Fruit fly (Drosophila melanogaster) whole organism, prepupa: ENCODE results near the gene LysRS.

Source experiments
- Blimp-1 ChIP-seq: fragments of 200-800 bp; sonication (Bioruptor generic); optimal IDR thresholded peaks from 3 replicates; lab custom pipeline; 2017; ENCODE audit warnings: missing biosample characterization, missing genetic modification characterization, mild to moderate bottlenecking, moderate library complexity, missing genetic modification reagents
- CG10631 ChIP-seq: fragments of 200-800 bp; sonication (Bioruptor generic); optimal IDR thresholded peaks from 2 replicates; lab custom pipeline; 2016; ENCODE audit warnings: missing biosample characterization, missing genetic modification characterization
- CG10669 ChIP-seq: fragments of 200-800 bp; sonication (Bioruptor generic); optimal IDR thresholded peaks from 3 replicates; lab custom pipeline; 2018; ENCODE audit warnings: missing biosample characterization, mild to moderate bottlenecking, missing genetic modification characterization, moderate library complexity
- CG11294 ChIP-seq: fragments of 200-800 bp; sonication (Bioruptor generic); IDR thresholded peaks from 2 replicates; pipeline ENCODE4 v1.3.6; 2022; ENCODE audit warnings: missing biosample characterization, missing genetic modification characterization
- CG11762 ChIP-seq: fragments of 200-800 bp; sonication (Bioruptor generic); optimal IDR thresholded peaks from 3 replicates; lab custom pipeline; 2016; ENCODE audit warnings: missing biosample characterization, missing genetic modification characterization; ENCODE audit not compliant: insufficient read depth
- CG11902 ChIP-seq: fragments of 200-800 bp; sonication (Bioruptor generic); optimal IDR thresholded peaks from 3 replicates; lab custom pipeline; 2016; ENCODE audit warnings: missing biosample characterization, missing genetic modification characterization
- CG15336 ChIP-seq: fragments of 200-800 bp; sonication (Bioruptor generic); IDR thresholded peaks from 2 replicates; pipeline ENCODE4 v1.3.6; 2022; ENCODE audit warnings: missing biosample characterization, missing genetic modification characterization
- CG1621 ChIP-seq: fragments of 200-800 bp; sonication (Bioruptor generic); optimal IDR thresholded peaks from 3 replicates; lab custom pipeline; 2018; ENCODE audit warnings: missing biosample characterization, mild to moderate bottlenecking, missing genetic modification characterization
- CG16779 ChIP-seq: fragments of 200-800 bp; sonication (Bioruptor generic); optimal IDR thresholded peaks from 3 replicates; lab custom pipeline; 2017; ENCODE audit warnings: missing biosample characterization, mild to moderate bottlenecking, missing genetic modification characterization
- CG3032 ChIP-seq: fragments of 200-800 bp; optimal IDR thresholded peaks from 2 replicates; lab custom pipeline; 2019; ENCODE audit warnings: missing biosample characterization, mild to moderate bottlenecking, missing genetic modification characterization, moderate library complexity
- CG31627 ChIP-seq: fragments of 200-800 bp; sonication (Bioruptor generic); optimal IDR thresholded peaks from 3 replicates; lab custom pipeline; 2016; ENCODE audit warnings: missing biosample characterization, missing genetic modification characterization
- CG32006 ChIP-seq: fragments of 200-800 bp; sonication (Bioruptor generic); optimal IDR thresholded peaks from 3 replicates; lab custom pipeline; 2017; ENCODE audit warnings: missing biosample characterization, mild to moderate bottlenecking, missing genetic modification characterization
- CG34406 ChIP-seq: fragments of 200-800 bp; sonication (Bioruptor generic); optimal IDR thresholded peaks from 3 replicates; lab custom pipeline; 2016; ENCODE audit warnings: missing biosample characterization, missing genetic modification characterization
- CG4318 ChIP-seq: fragments of 200-800 bp; sonication (Bioruptor generic); optimal IDR thresholded peaks from 3 replicates; lab custom pipeline; 2017; ENCODE audit warnings: missing biosample characterization, mild to moderate bottlenecking, missing genetic modification characterization
- CG6276 ChIP-seq: fragments of 200-800 bp; sonication (Bioruptor generic); optimal IDR thresholded peaks from 2 replicates; lab custom pipeline; 2017; ENCODE audit warnings: missing biosample characterization, mild to moderate bottlenecking, missing genetic modification characterization
- CG6792 ChIP-seq: fragments of 200-800 bp; sonication (Bioruptor generic); optimal IDR thresholded peaks from 3 replicates; lab custom pipeline; 2016; ENCODE audit warnings: missing biosample characterization, missing genetic modification characterization
- CG6854 ChIP-seq: fragments of 200-800 bp; sonication (Bioruptor generic); optimal IDR thresholded peaks from 2 replicates; lab custom pipeline; 2017; ENCODE audit warnings: missing biosample characterization, mild to moderate bottlenecking, missing genetic modification characterization
- CG7368 ChIP-seq: fragments of 200-800 bp; sonication (Bioruptor generic); optimal IDR thresholded peaks from 3 replicates; lab custom pipeline; 2016; ENCODE audit warnings: missing biosample characterization, missing genetic modification characterization
- CG8119 ChIP-seq: fragments of 200-800 bp; sonication (Bioruptor generic); IDR thresholded peaks from 3 replicates; pipeline ENCODE4 v1.3.6; 2022; ENCODE audit warnings: missing biosample characterization, missing genetic modification characterization
- CG8319 ChIP-seq: fragments of 200-800 bp; sonication (Bioruptor generic); optimal IDR thresholded peaks from 3 replicates; lab custom pipeline; 2016; ENCODE audit warnings: missing biosample characterization, missing genetic modification characterization
- Eip78C ChIP-seq: fragments of 200-800 bp; sonication (Bioruptor generic); peaks from one replicate; lab custom pipeline; 2016; ENCODE audit warnings: missing biosample characterization, missing genetic modification characterization
- Eip93F ChIP-seq: fragments of 200-800 bp; sonication (Bioruptor generic); optimal IDR thresholded peaks from 2 replicates; lab custom pipeline; 2016; ENCODE audit warnings: missing biosample characterization, mild to moderate bottlenecking, missing genetic modification characterization
- Ets96B ChIP-seq: fragments of 200-800 bp; optimal IDR thresholded peaks from 2 replicates; lab custom pipeline; 2019; ENCODE audit warnings: missing biosample characterization, mild to moderate bottlenecking, missing genetic modification characterization, moderate library complexity
- Gug ChIP-seq: fragments of 200-800 bp; sonication (Bioruptor generic); IDR thresholded peaks from 2 replicates; pipeline ENCODE4 v1.3.6; 2022; ENCODE audit warnings: missing biosample characterization, missing genetic modification characterization
- Hr38 ChIP-seq: sonication (Bioruptor generic); optimal IDR thresholded peaks from 2 replicates; lab custom pipeline; 2016; ENCODE audit warnings: missing biosample characterization, missing genetic modification characterization
- Hr39 ChIP-seq: fragments of 200-800 bp; sonication (Bioruptor generic); optimal IDR thresholded peaks from 2 replicates; lab custom pipeline; 2016; ENCODE audit warnings: missing biosample characterization, missing genetic modification characterization
- Hr4 ChIP-seq: fragments of 200-800 bp; sonication (Bioruptor generic); optimal IDR thresholded peaks from 3 replicates; lab custom pipeline; 2016; ENCODE audit warnings: missing biosample characterization, missing genetic modification characterization
- Lpt ChIP-seq: fragments of 200-800 bp; sonication (Bioruptor generic); optimal IDR thresholded peaks from 3 replicates; lab custom pipeline; 2016; ENCODE audit warnings: missing biosample characterization, missing genetic modification characterization
- Met ChIP-seq: fragments of 200-800 bp; sonication (Bioruptor generic); optimal IDR thresholded peaks from 3 replicates; lab custom pipeline; 2016; ENCODE audit warnings: missing biosample characterization, missing genetic modification characterization
- Smox ChIP-seq: fragments of 200-800 bp; sonication (Bioruptor generic); optimal IDR thresholded peaks from 3 replicates; lab custom pipeline; 2016; ENCODE audit warnings: missing biosample characterization, missing genetic modification characterization
- Sox102F ChIP-seq: fragments of 200-800 bp; sonication (Bioruptor generic); optimal IDR thresholded peaks from 2 replicates; lab custom pipeline; 2016; ENCODE audit warnings: missing biosample characterization, mild to moderate bottlenecking, missing genetic modification characterization
- Sox15 ChIP-seq: fragments of 200-800 bp; sonication (Bioruptor generic); optimal IDR thresholded peaks from 3 replicates; lab custom pipeline; 2016; ENCODE audit warnings: missing biosample characterization, missing genetic modification characterization
- achi ChIP-seq: fragments of 200-800 bp; sonication (Bioruptor generic); optimal IDR thresholded peaks from 3 replicates; lab custom pipeline; 2016; ENCODE audit warnings: missing biosample characterization, missing genetic modification characterization
- acj6 ChIP-seq: fragments of 200-800 bp; sonication (Bioruptor generic); optimal IDR thresholded peaks from 3 replicates; lab custom pipeline; 2016; ENCODE audit warnings: missing biosample characterization, missing genetic modification characterization
- cyc ChIP-seq: fragments of 200-800 bp; sonication (Bioruptor generic); optimal IDR thresholded peaks from 3 replicates; lab custom pipeline; 2016; ENCODE audit warnings: missing biosample characterization, missing genetic modification characterization
- dac ChIP-seq: fragments of 200-800 bp; sonication (Bioruptor generic); optimal IDR thresholded peaks from 2 replicates; lab custom pipeline; 2017; ENCODE audit warnings: missing biosample characterization, mild to moderate bottlenecking, missing genetic modification characterization
- dsx ChIP-seq: fragments of 200-800 bp; optimal IDR thresholded peaks from 3 replicates; lab custom pipeline; 2019; ENCODE audit warnings: missing biosample characterization, mild to moderate bottlenecking, missing genetic modification characterization, moderate library complexity; ENCODE audit not compliant: poor library complexity, severe bottlenecking
- eg ChIP-seq: fragments of 200-800 bp; sonication (Bioruptor generic); IDR thresholded peaks from 3 replicates; pipeline ENCODE4 v1.3.6; 2022; ENCODE audit warnings: missing biosample characterization, missing genetic modification characterization
- esn ChIP-seq: fragments of 200-800 bp; sonication (Bioruptor generic); optimal IDR thresholded peaks from 2 replicates; lab custom pipeline; 2016; ENCODE audit warnings: missing biosample characterization, mild to moderate bottlenecking, missing genetic modification characterization, moderate library complexity
- fd59A ChIP-seq: fragments of 200-800 bp; sonication (Bioruptor generic); optimal IDR thresholded peaks from 2 replicates; lab custom pipeline; 2017; ENCODE audit warnings: missing biosample characterization, mild to moderate bottlenecking, missing genetic modification characterization, missing genetic modification reagents
- fd85E ChIP-seq: fragments of 200-800 bp; sonication (Bioruptor generic); optimal IDR thresholded peaks from 3 replicates; lab custom pipeline; 2016; ENCODE audit warnings: missing biosample characterization, missing genetic modification characterization
- lz ChIP-seq: fragments of 200-800 bp; sonication (Bioruptor generic); optimal IDR thresholded peaks from 3 replicates; lab custom pipeline; 2016; ENCODE audit warnings: missing biosample characterization, missing genetic modification characterization
- net ChIP-seq: fragments of 200-800 bp; sonication (Bioruptor generic); optimal IDR thresholded peaks from 3 replicates; lab custom pipeline; 2016; ENCODE audit warnings: missing biosample characterization, missing genetic modification characterization
- pdm3 ChIP-seq: fragments of 200-800 bp; sonication (Bioruptor generic); optimal IDR thresholded peaks from 3 replicates; lab custom pipeline; 2016; ENCODE audit warnings: missing biosample characterization, missing genetic modification characterization
- topi ChIP-seq: fragments of 200-800 bp; sonication (Bioruptor generic); optimal IDR thresholded peaks from 3 replicates; lab custom pipeline; 2016; ENCODE audit warnings: missing biosample characterization, missing genetic modification characterization
- vri ChIP-seq: fragments of 200-800 bp; sonication (Bioruptor generic); optimal IDR thresholded peaks from 3 replicates; lab custom pipeline; 2016; ENCODE audit warnings: missing biosample characterization, mild to moderate bottlenecking, missing genetic modification characterization

LysRS gene

dm6 chrX:9608727-9609419 lies at the start of gene LysRS, which contains the start of gene Hecw:
LysRS (minus strand) TSS chrX:9608884.
Hecw (plus strand) TSS chrX:9608946.
- TF ChIP-seq Gug (no peak), CG7368 (GFP tag; lab: Kevin White, UChicago) (no peak), CG31627 (GFP tag; lab: Kevin White, UChicago) (peak; percentile 7), CG11902 (GFP tag; lab: Kevin White, UChicago) (no peak), net (GFP tag; lab: Kevin White, UChicago) (no peak), lz (GFP tag; lab: Kevin White, UChicago) (no peak), Hr39 (GFP tag; lab: Kevin White, UChicago) (no peak), eg (GFP tag; lab: Robert Waterston, UW) (no peak), Blimp-1 (no peak), dsx (GFP tag; lab: Kevin White, UChicago) (no peak), CG32006 (GFP tag; lab: Kevin White, UChicago) (no peak), CG6854 (no peak), CG6792 (no peak), topi (GFP tag; lab: Kevin White, UChicago) (no peak), esn (peak; percentile 2), CG8319 (GFP tag; lab: Kevin White, UChicago) (no peak), Sox102F (no peak), CG3032 (no peak), CG15336 (GFP tag; lab: Robert Waterston, UW) (peak; percentile 36; the same call in 1 of the 2 replicates), CG11762 (GFP tag; lab: Kevin White, UChicago) (no peak), CG11294 (GFP tag; lab: Robert Waterston, UW) (no peak), Lpt (no peak), Hr38 (GFP tag; lab: Kevin White, UChicago) (no peak), Eip78C (GFP tag; lab: Kevin White, UChicago) (peak; percentile 40), CG16779 (tag; lab: Kevin White, UChicago) (no peak)

dm6 chrX:9658095-9658838 lies 49.6 kb upstream of the LysRS start:
- TF ChIP-seq fd59A (GFP tag; lab: Kevin White, UChicago) = no peak
- TF ChIP-seq Eip78C (GFP tag; lab: Kevin White, UChicago) = peak; percentile 70
- peak; percentile 30 for TF ChIP-seq topi (GFP tag; lab: Kevin White, UChicago)
- TF ChIP-seq CG4318 (GFP tag; lab: Kevin White, UChicago) = no peak
- TF ChIP-seq Ets96B (tag; lab: Kevin White, UChicago) = no peak
- TF ChIP-seq Gug = no peak
- peak; percentile 40 for TF ChIP-seq CG6276 (GFP tag; lab: Kevin White, UChicago)
- TF ChIP-seq lz (GFP tag; lab: Kevin White, UChicago) = peak; percentile 35
- peak; percentile 4 for TF ChIP-seq achi (GFP tag; lab: Kevin White, UChicago)
- no peak for TF ChIP-seq Hr4 (GFP tag; lab: Kevin White, UChicago)
- no peak for TF ChIP-seq Eip93F (GFP tag; lab: Kevin White, UChicago)
- TF ChIP-seq CG1621 = no peak
- no peak for TF ChIP-seq dac (GFP tag; lab: Kevin White, UChicago)
- TF ChIP-seq CG8319 (GFP tag; lab: Kevin White, UChicago) = no peak
- TF ChIP-seq CG32006 (GFP tag; lab: Kevin White, UChicago) = peak; percentile 16
- TF ChIP-seq Hr39 (GFP tag; lab: Kevin White, UChicago) = peak; percentile 29
- TF ChIP-seq Met (GFP tag; lab: Kevin White, UChicago) = peak; percentile 49
- TF ChIP-seq Sox15 (GFP tag; lab: Kevin White, UChicago) = no peak
- peak; percentile 50 for TF ChIP-seq vri (GFP tag; lab: Kevin White, UChicago)
- no peak for TF ChIP-seq CG10669
- peak; percentile 66 for TF ChIP-seq Sox102F
- no peak for TF ChIP-seq CG8119
- peak; percentile 50 for TF ChIP-seq Smox
- TF ChIP-seq CG6792 = peak; percentile 29
- peak; percentile 13 for TF ChIP-seq acj6 (GFP tag; lab: Kevin White, UChicago)
- no peak for TF ChIP-seq CG34406 (GFP tag; lab: Kevin White, UChicago)
- TF ChIP-seq CG16779 (tag; lab: Kevin White, UChicago) = no peak
- TF ChIP-seq CG31627 (GFP tag; lab: Kevin White, UChicago) = peak; percentile 19
- peak; percentile 28 for TF ChIP-seq cyc (GFP tag; lab: Kevin White, UChicago)
- no peak for TF ChIP-seq fd85E (GFP tag; lab: Kevin White, UChicago)
- no peak for TF ChIP-seq dsx (GFP tag; lab: Kevin White, UChicago)
- peak; percentile 19; the same call in 1 of the 3 replicates for TF ChIP-seq eg (GFP tag; lab: Robert Waterston, UW)
- TF ChIP-seq Lpt = peak; percentile 4
- TF ChIP-seq CG10631 (GFP tag; lab: Kevin White, UChicago) = no peak
- TF ChIP-seq pdm3 = no peak
